Fruit fly (Drosophila melanogaster) S2 (cell line): Measurements from ENCODE around the gene sdk.

ENCODE experiments used
- CG8478 ChIP-seq: fragments of >200 bp; optimal IDR thresholded peaks from 2 replicates; lab custom pipeline; 2018
- CTCF ChIP-seq, 2 experiments: fragments of >200 bp; optimal IDR thresholded peaks; 2 replicates each; lab custom pipeline; 2018

DNA sequence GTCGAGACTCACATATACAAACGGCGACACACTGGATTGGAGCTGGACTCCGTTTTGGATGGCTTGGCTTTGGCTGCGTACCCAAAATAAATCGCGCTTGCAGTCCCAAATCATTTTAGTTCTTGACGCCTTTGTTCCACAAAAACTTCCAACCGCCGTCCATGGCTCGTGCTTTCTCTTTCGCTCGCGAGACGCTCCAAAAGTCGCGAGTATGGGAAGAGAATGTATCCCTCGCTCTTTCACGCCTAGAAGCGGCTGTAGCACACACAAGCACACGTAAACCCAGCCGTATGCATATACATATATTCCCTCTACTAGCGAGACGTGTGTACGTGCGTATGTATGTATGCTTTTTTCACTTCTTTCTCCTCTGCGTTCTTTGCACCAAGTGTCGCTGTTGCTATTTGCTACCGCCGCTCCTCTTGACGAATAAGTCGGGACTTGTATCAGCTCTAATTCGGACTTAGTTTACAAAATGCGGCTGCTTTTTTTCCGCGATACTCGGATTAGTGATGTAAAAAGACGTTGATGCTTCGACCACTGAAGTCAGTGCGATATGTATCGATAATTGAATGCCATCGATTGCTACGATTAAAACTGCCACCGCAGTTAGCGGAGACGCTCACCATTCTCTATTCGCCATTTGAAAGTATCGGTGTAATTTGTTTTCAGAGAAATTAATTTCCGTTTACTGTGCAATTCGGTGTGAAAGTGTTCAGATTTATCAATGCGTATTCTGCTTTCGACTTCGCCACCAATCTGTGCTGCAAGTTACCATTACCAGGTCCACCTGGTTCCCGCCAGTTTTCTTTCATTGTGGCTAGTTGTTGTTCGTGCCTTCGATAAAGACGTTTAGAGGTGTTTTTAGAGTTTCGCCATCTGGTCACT, 30.9 kb upstream of the sdk start, which contains the start of the genes Hmt4-20 and SkpA:
- TF ChIP-seq CTCF (optimal IDR thresholded peaks at IDR 0.05; lab: Kevin White, UChicago), result peak; percentile 42 to 62
- TF ChIP-seq CG8478 (lab: Kevin White, UChicago), result no peak
